Worm (Caenorhabditis elegans): Measurements from ENCODE around the gene sra-29.
A peak's percentile ranks its signal among the peaks of the same experiment; 100 is the strongest.

Gene sra-29

ce11 chrII:6588605-6589292 lies 13.2 kb upstream of the sra-29 start, which contains the start of gene icd-1 (continued):
- TF ChIP-seq B0261.1 (tag; optimal IDR thresholded peaks at IDR 0.05), result peak; percentile 20
- TF ChIP-seq mel-28 (tag; optimal IDR thresholded peaks at IDR 0.05; ENCODE audit: borderline replicate concordance), result no peak
- TF ChIP-seq madf-6 (GFP tag; IDR thresholded peaks at IDR 0.05), result peak; percentile 92
- TF ChIP-seq pha-4 (tag; optimal IDR thresholded peaks at IDR 0.05), result no peak
- peak; percentile 97 for TF ChIP-seq attf-5 (GFP tag; optimal IDR thresholded peaks at IDR 0.05)
- no peak for TF ChIP-seq F52B5.7 (tag; optimal IDR thresholded peaks at IDR 0.05)
- no peak for TF ChIP-seq ceh-79 (tag; optimal IDR thresholded peaks at IDR 0.05)
- no peak for TF ChIP-seq die-1 (tag; optimal IDR thresholded peaks at IDR 0.05)
- TF ChIP-seq nfyb-1 (GFP tag; IDR thresholded peaks at IDR 0.05), result peak; percentile 94
- 0 out of 2 replicates have a peak, but pooled peaks have one; percentile 55 for TF ChIP-seq hmg-20 (GFP tag; IDR thresholded peaks at IDR 0.05)
- TF ChIP-seq Y67H2A.10 (GFP tag; conservative IDR thresholded peaks at IDR 0.05), result peak; percentile 85
- peak; percentile 73 for TF ChIP-seq chd-7 (tag; optimal IDR thresholded peaks at IDR 0.05)
- peak; percentile 53 to 80 for TF ChIP-seq let-607 (tag; optimal IDR thresholded peaks at IDR 0.05)
- TF ChIP-seq nhr-179 (tag; optimal IDR thresholded peaks at IDR 0.05), result no peak
- TF ChIP-seq cebp-2 (GFP tag; IDR thresholded peaks at IDR 0.05), result 0 out of 2 replicates have a peak, but pooled peaks have one; percentile 55
- peak; percentile 44 for TF ChIP-seq zim-3 (tag; optimal IDR thresholded peaks at IDR 0.05)
- peak; percentile 96 for TF ChIP-seq F23B12.7 (tag; optimal IDR thresholded peaks at IDR 0.05; ENCODE audit: insufficient read depth)
- peak; percentile 97 for TF ChIP-seq ekl-4 (GFP tag; IDR thresholded peaks at IDR 0.05)
- TF ChIP-seq F33H1.4 (GFP tag; IDR thresholded peaks at IDR 0.05), result peak; percentile 81
- TF ChIP-seq lin-35 (GFP tag; optimal IDR thresholded peaks at IDR 0.05), result peak in 2 of 3 experiments; percentile 67 to 88
- no peak for TF ChIP-seq hlh-26 (GFP tag; conservative IDR thresholded peaks at IDR 0.05)
- TF ChIP-seq ceh-91 (GFP tag; IDR thresholded peaks at IDR 0.05), result peak; percentile 78
- peak; percentile 95 for TF ChIP-seq dox-1 (GFP tag; IDR thresholded peaks at IDR 0.05)
- peak; percentile 76 for TF ChIP-seq tbp1 (GFP tag; optimal IDR thresholded peaks at IDR 0.05)
- no peak for TF ChIP-seq ets-4 (GFP tag; optimal IDR thresholded peaks at IDR 0.05)
- TF ChIP-seq tbx-9 (tag; optimal IDR thresholded peaks at IDR 0.05; ENCODE audit: borderline replicate concordance), result no peak
- TF ChIP-seq ztf-6 (GFP tag; IDR thresholded peaks at IDR 0.05), result 0 out of 2 replicates have a peak, but pooled peaks have one; percentile 37
- peak; percentile 84 for TF ChIP-seq C06A6.2 (GFP tag; conservative IDR thresholded peaks at IDR 0.05)
- no peak for TF ChIP-seq B0035.1 (tag; optimal IDR thresholded peaks at IDR 0.05)
- TF ChIP-seq nhr-80 (tag; optimal IDR thresholded peaks at IDR 0.05), result peak; percentile 69
- TF ChIP-seq zfh-2 (GFP tag; conservative IDR thresholded peaks at IDR 0.05), result peak; percentile 84
- peak; percentile 37 for TF ChIP-seq ztf-22 (GFP tag; optimal IDR thresholded peaks at IDR 0.05)
- peak; percentile 95 for TF ChIP-seq lin-40 (tag; optimal IDR thresholded peaks at IDR 0.05)
- peak; percentile 74; the same call in 1 of the 2 replicates for TF ChIP-seq B0019.2 (GFP tag; conservative IDR thresholded peaks at IDR 0.05)
- TF ChIP-seq ceh-27 (GFP tag; optimal IDR thresholded peaks at IDR 0.05), result peak; percentile 85
- peak; percentile 80 for TF ChIP-seq gei-17 (GFP tag; optimal IDR thresholded peaks at IDR 0.05)
- no peak for TF ChIP-seq ceh-58 (GFP tag; IDR thresholded peaks at IDR 0.05)
- peak; percentile 79 for TF ChIP-seq madf-10 (tag; optimal IDR thresholded peaks at IDR 0.05)
- peak; percentile 93 for TF ChIP-seq rcor-1 (GFP tag; IDR thresholded peaks at IDR 0.05)
- no peak for TF ChIP-seq akir-1 (GFP tag; optimal IDR thresholded peaks at IDR 0.05)
- peak; percentile 20 for TF ChIP-seq nhr-90 (tag; optimal IDR thresholded peaks at IDR 0.05)
- no peak for TF ChIP-seq nfya-2 (GFP tag; IDR thresholded peaks at IDR 0.05)
- TF ChIP-seq aptf-2 (GFP tag; conservative IDR thresholded peaks at IDR 0.05), result 0 out of 2 replicates have a peak, but pooled peaks have one; percentile 13
- no peak for TF ChIP-seq nhr-27 (tag; optimal IDR thresholded peaks at IDR 0.05)
- TF ChIP-seq egl-44 (GFP tag; IDR thresholded peaks at IDR 0.05), result 0 out of 2 replicates have a peak, but pooled peaks have one; percentile 33
- TF ChIP-seq mcd-1 (GFP tag; IDR thresholded peaks at IDR 0.05), result peak; percentile 93
- peak; percentile 91 for TF ChIP-seq K12H6.12 (tag; optimal IDR thresholded peaks at IDR 0.05)
